Fruit fly (Drosophila melanogaster) whole organism, embryonic: ENCODE results near the gene CG5273.

Experiments used
- CG10147 ChIP-seq: fragments of 200-800 bp; sonication (Bioruptor generic); optimal IDR thresholded peaks from 2 replicates; lab custom pipeline; 2019; ENCODE audit warnings: missing biosample characterization, mild to moderate bottlenecking, missing genetic modification characterization, moderate library complexity
- CG11696 ChIP-seq: fragments of 200-800 bp; sonication (Bioruptor generic); IDR thresholded peaks from 2 replicates; pipeline ENCODE4 v1.3.6; 2022; ENCODE audit warnings: missing biosample characterization, missing genetic modification characterization
- CG12104 ChIP-seq: fragments of 200-800 bp; sonication (Bioruptor generic); optimal IDR thresholded peaks from 3 replicates; lab custom pipeline; 2016; ENCODE audit warnings: missing biosample characterization, missing genetic modification characterization
- CG12236 ChIP-seq: fragments of 200-800 bp; sonication (Bioruptor generic); optimal IDR thresholded peaks from 2 replicates; lab custom pipeline; 2016; ENCODE audit warnings: missing biosample characterization, missing genetic modification characterization
- CG13296 ChIP-seq: fragments of 200-800 bp; sonication (Bioruptor generic); optimal IDR thresholded peaks from 3 replicates; lab custom pipeline; 2018; ENCODE audit warnings: missing biosample characterization, mild to moderate bottlenecking, missing genetic modification characterization
- CG13775 ChIP-seq: fragments of 200-800 bp; sonication (Bioruptor generic); optimal IDR thresholded peaks from 3 replicates; lab custom pipeline; 2017; ENCODE audit warnings: missing biosample characterization, mild to moderate bottlenecking, missing genetic modification characterization
- CG14965 ChIP-seq: fragments of 200-800 bp; sonication (Bioruptor generic); optimal IDR thresholded peaks from 2 replicates; lab custom pipeline; 2016; ENCODE audit warnings: missing biosample characterization, missing genetic modification characterization, borderline replicate concordance
- CG15514 ChIP-seq: fragments of 200-800 bp; sonication (Bioruptor generic); optimal IDR thresholded peaks from 3 replicates; lab custom pipeline; 2017; ENCODE audit warnings: missing biosample characterization, missing genetic modification characterization, mild to moderate bottlenecking, moderate library complexity, missing genetic modification reagents
- CG16815 ChIP-seq: fragments of 200-800 bp; sonication (Bioruptor generic); optimal IDR thresholded peaks from 3 replicates; lab custom pipeline; 2017; ENCODE audit warnings: missing biosample characterization, mild to moderate bottlenecking, missing genetic modification characterization
- CG30431 ChIP-seq: fragments of 200-800 bp; sonication (Bioruptor generic); optimal IDR thresholded peaks from 2 replicates; lab custom pipeline; 2017; ENCODE audit warnings: missing biosample characterization, missing genetic modification characterization
- CG3726 ChIP-seq: fragments of 200-800 bp; sonication (Bioruptor generic); IDR thresholded peaks from 3 replicates; pipeline ENCODE4, ENCODE4 v1.3.6; 2022; ENCODE audit warnings: missing biosample characterization, missing genetic modification characterization
- CG3847 ChIP-seq: fragments of 200-800 bp; sonication (Bioruptor generic); IDR thresholded peaks from 2 replicates; pipeline ENCODE4 v1.3.6; 2022; ENCODE audit warnings: missing biosample characterization, missing genetic modification characterization
- CG4282 ChIP-seq: fragments of 200-800 bp; sonication (Bioruptor generic); optimal IDR thresholded peaks from 2 replicates; lab custom pipeline; 2016; ENCODE audit warnings: missing biosample characterization, missing genetic modification characterization
- CG4854 ChIP-seq: fragments of 200-800 bp; sonication (Bioruptor generic); optimal IDR thresholded peaks from 2 replicates; lab custom pipeline; 2016; ENCODE audit warnings: missing biosample characterization, missing genetic modification characterization, inconsistent platforms
- CG6654 ChIP-seq: fragments of 200-800 bp; sonication (Bioruptor generic); optimal IDR thresholded peaks from 2 replicates; lab custom pipeline; 2017; ENCODE audit warnings: missing biosample characterization, mild to moderate bottlenecking, missing genetic modification characterization
- CG6791 ChIP-seq: fragments of 200-800 bp; sonication (Bioruptor generic); IDR thresholded peaks from 3 replicates; pipeline ENCODE4 v1.3.6; 2022; ENCODE audit warnings: missing biosample characterization, missing genetic modification characterization; ENCODE audit not compliant: partially characterized antibody
- CG7357 ChIP-seq: fragments of 200-800 bp; sonication (Bioruptor generic); IDR thresholded peaks from 3 replicates; pipeline ENCODE4 v1.3.6; 2022; ENCODE audit warnings: missing biosample characterization, missing genetic modification characterization
- CG7786 ChIP-seq: fragments of 200-800 bp; sonication (Bioruptor generic); optimal IDR thresholded peaks from 2 replicates; lab custom pipeline; 2016; ENCODE audit warnings: missing biosample characterization, missing genetic modification characterization
- CG8944 ChIP-seq: fragments of 200-800 bp; sonication (Bioruptor generic); optimal IDR thresholded peaks from 3 replicates; lab custom pipeline; 2016; ENCODE audit warnings: missing biosample characterization, missing genetic modification characterization
- CG9215 ChIP-seq: fragments of 200-800 bp; sonication (Bioruptor generic); IDR thresholded peaks from 2 replicates; pipeline ENCODE4 v1.3.6; 2022; ENCODE audit warnings: missing biosample characterization, missing genetic modification characterization
- CG9609 ChIP-seq: fragments of 200-800 bp; sonication (Bioruptor generic); optimal IDR thresholded peaks from 3 replicates; lab custom pipeline; 2016; ENCODE audit warnings: missing biosample characterization, missing genetic modification characterization
- D19B ChIP-seq: fragments of 200-800 bp; sonication (Bioruptor generic); optimal IDR thresholded peaks from 2 replicates; lab custom pipeline; 2017; ENCODE audit warnings: missing biosample characterization, mild to moderate bottlenecking, missing genetic modification characterization
- Dbx ChIP-seq: fragments of 200-800 bp; sonication (Bioruptor generic); IDR thresholded peaks from 3 replicates; pipeline ENCODE4 v1.3.6; 2022; ENCODE audit warnings: missing biosample characterization, missing genetic modification characterization
- Dek ChIP-seq: fragments of 200-800 bp; sonication (Bioruptor generic); optimal IDR thresholded peaks from 3 replicates; lab custom pipeline; 2019; ENCODE audit warnings: missing biosample characterization, mild to moderate bottlenecking, missing genetic modification characterization, moderate library complexity
- HLH4C ChIP-seq: fragments of 200-800 bp; sonication (Bioruptor generic); IDR thresholded peaks from 3 replicates; pipeline ENCODE4 v1.3.6; 2022; ENCODE audit warnings: missing biosample characterization, missing genetic modification characterization; ENCODE audit not compliant: partially characterized antibody
- Lpt ChIP-seq: fragments of >200 bp; optimal IDR thresholded peaks from 2 replicates; lab custom pipeline; 2018; ENCODE audit warnings: missing biosample characterization, missing genetic modification characterization
- Mad ChIP-seq: fragments of 200-800 bp; sonication (Bioruptor generic); optimal IDR thresholded peaks from 2 replicates; lab custom pipeline; 2016; ENCODE audit warnings: missing biosample characterization, missing genetic modification characterization
- Myb ChIP-seq: fragments of 200-800 bp; sonication (Bioruptor generic); optimal IDR thresholded peaks from 2 replicates; lab custom pipeline; 2016; ENCODE audit warnings: missing biosample characterization, missing genetic modification characterization
- Opbp ChIP-seq: fragments of 200-800 bp; sonication (Bioruptor generic); IDR thresholded peaks from 3 replicates; pipeline ENCODE4 v1.3.6; 2022; ENCODE audit warnings: missing biosample characterization, missing genetic modification characterization; ENCODE audit not compliant: partially characterized antibody
- Sry-δ ChIP-seq: fragments of 200-800 bp; sonication (Bioruptor generic); optimal IDR thresholded peaks from 2 replicates; lab custom pipeline; 2016; ENCODE audit warnings: missing biosample characterization, missing genetic modification characterization
- Taf1 ChIP-seq: fragments of 200-800 bp; sonication (Bioruptor generic); IDR thresholded peaks from 2 replicates; pipeline ENCODE4 v1.3.6; 2022; ENCODE audit warnings: missing biosample characterization, missing genetic modification characterization
- ap ChIP-seq: fragments of 200-800 bp; sonication (Bioruptor generic); IDR thresholded peaks from 2 replicates; pipeline ENCODE4 v1.3.6; 2022; ENCODE audit warnings: missing biosample characterization, missing genetic modification characterization
- bigmax ChIP-seq: fragments of 200-800 bp; sonication (Bioruptor generic); optimal IDR thresholded peaks from 2 replicates; lab custom pipeline; 2018; ENCODE audit warnings: missing biosample characterization, mild to moderate bottlenecking, missing genetic modification characterization
- en ChIP-seq: fragments of 200-800 bp; sonication (Bioruptor generic); optimal IDR thresholded peaks from 2 replicates; lab custom pipeline; 2016; ENCODE audit warnings: missing biosample characterization, missing genetic modification characterization
- ewg ChIP-seq: fragments of 200-800 bp; sonication (Bioruptor generic); optimal IDR thresholded peaks from 3 replicates; lab custom pipeline; 2017; ENCODE audit warnings: mild to moderate bottlenecking, missing biosample characterization, missing genetic modification reagents, missing genetic modification characterization
- gro ChIP-seq: fragments of 200-800 bp; sonication (Bioruptor generic); optimal IDR thresholded peaks from 2 replicates; lab custom pipeline; 2016; ENCODE audit warnings: missing biosample characterization, missing genetic modification characterization
- klu ChIP-seq: fragments of 200-800 bp; sonication (Bioruptor generic); IDR thresholded peaks from 2 replicates; pipeline ENCODE4 v1.3.6; 2022; ENCODE audit warnings: missing biosample characterization, missing genetic modification characterization
- maf-S ChIP-seq: fragments of 200-800 bp; sonication (Bioruptor generic); optimal IDR thresholded peaks from 2 replicates; lab custom pipeline; 2016; ENCODE audit warnings: missing biosample characterization, missing genetic modification characterization
- prd ChIP-seq, 3 experiments: fragments of >200 bp in 2 of 3; fragments of 200-800 bp in 1 of 3; sonication (Bioruptor generic) in 1 of 3; optimal IDR thresholded peaks in 2 of 3; IDR thresholded peaks in 1 of 3; 2 replicates in 2 of 3; 3 replicates in 1 of 3; pipeline versions ENCODE4 v1.3.6 to Lab custom; 2017 to 2022; ENCODE audit warnings: missing biosample characterization in 1 of 3, missing genetic modification characterization in 1 of 3
- stc ChIP-seq: fragments of 200-800 bp; sonication (Bioruptor generic); IDR thresholded peaks from 2 replicates; pipeline ENCODE4 v1.3.6; 2022; ENCODE audit warnings: missing biosample characterization, missing genetic modification characterization
- zfh1 ChIP-seq: fragments of 200-800 bp; sonication (Bioruptor generic); IDR thresholded peaks from 3 replicates; pipeline ENCODE4 v1.3.6; 2022; ENCODE audit warnings: missing biosample characterization, missing genetic modification characterization

The CG5273 gene

dm6 chrX:758892-759621, at the start of gene CG5273 (continued):
- no peak for TF ChIP-seq CG11696 (GFP tag; lab: Robert Waterston, UW)
- TF ChIP-seq Myb (GFP tag; lab: Kevin White, UChicago): peak; percentile 94
- peak; percentile 19 for TF ChIP-seq Mad
- TF ChIP-seq ewg (GFP tag; lab: Kevin White, UChicago): no peak
- TF ChIP-seq Lpt (GFP tag; lab: Kevin White, UChicago): no peak
- TF ChIP-seq zfh1 (GFP tag; lab: Robert Waterston, UW): peak; percentile 22; the same call in 1 of the 3 replicates
- no peak for TF ChIP-seq klu (GFP tag; lab: Robert Waterston, UW)
- TF ChIP-seq CG7357 (GFP tag; lab: Robert Waterston, UW): no peak
- peak; percentile 84 for TF ChIP-seq CG15514 (GFP tag; lab: Kevin White, UChicago)
- no peak for TF ChIP-seq ap (GFP tag; lab: Robert Waterston, UW)
- no peak for TF ChIP-seq CG14965 (GFP tag; lab: Kevin White, UChicago)
- TF ChIP-seq Taf1 (GFP tag; lab: Robert Waterston, UW): no peak
- no peak for TF ChIP-seq CG3726 (GFP tag; lab: Robert Waterston, UW)
- TF ChIP-seq CG13775: no peak
- no peak for TF ChIP-seq D19B (GFP tag; lab: Kevin White, UChicago)
- no peak for TF ChIP-seq CG9609 (GFP tag; lab: Kevin White, UChicago)
- no peak for TF ChIP-seq CG4282 (GFP tag; lab: Kevin White, UChicago)
- TF ChIP-seq CG13296 (GFP tag; lab: Kevin White, UChicago): no peak
- TF ChIP-seq Opbp (GFP tag; lab: Robert Waterston, UW): peak; percentile 95
- no peak for TF ChIP-seq CG8944
- peak; percentile 56 for TF ChIP-seq Dek (tag; lab: Kevin White, UChicago)
- TF ChIP-seq CG12236 (GFP tag; lab: Kevin White, UChicago): no peak
- no peak for TF ChIP-seq en (GFP tag; lab: Kevin White, UChicago)
- TF ChIP-seq maf-S (GFP tag; lab: Kevin White, UChicago): no peak
- TF ChIP-seq CG30431: no peak
- no peak for TF ChIP-seq CG6654 (GFP tag; lab: Kevin White, UChicago)
- TF ChIP-seq CG9215 (GFP tag; lab: Robert Waterston, UW): no peak
- TF ChIP-seq prd (optimal IDR thresholded peaks at IDR 0.05; lab: Kevin White, UChicago): no peak
- peak; percentile 9; the same call in 1 of the 3 replicates for TF ChIP-seq prd (GFP tag; IDR thresholded peaks at IDR 0.05; lab: Robert Waterston, UW)
- TF ChIP-seq Dbx: 0 out of 3 replicates have a peak, but pooled peaks have one; percentile 5
- peak; percentile 61; the same call in 1 of the 2 replicates for TF ChIP-seq CG3847 (GFP tag; lab: Robert Waterston, UW)
- TF ChIP-seq CG12104: no peak
- TF ChIP-seq Sry-δ (GFP tag; lab: Kevin White, UChicago): peak; percentile 39
- 0 out of 2 replicates have a peak, but pooled peaks have one; percentile 34 for TF ChIP-seq stc (GFP tag; lab: Robert Waterston, UW)
- no peak for TF ChIP-seq CG7786 (GFP tag; lab: Kevin White, UChicago)
- TF ChIP-seq gro (GFP tag; lab: Kevin White, UChicago): peak; percentile 60

- TF ChIP-seq bigmax (no peak), CG10147 (GFP tag; lab: Kevin White, UChicago) (no peak), CG4854 (GFP tag; lab: Kevin White, UChicago) (no peak), HLH4C (GFP tag; lab: Robert Waterston, UW) (peak; percentile 55; the same call in 2 of the 3 replicates), CG16815 (GFP tag; lab: Kevin White, UChicago) (no peak), CG6791 (0 out of 3 replicates have a peak, but pooled peaks have one; percentile 27)
Observed at dm6 chrX:710914-711313, 48.5 kb upstream of the CG5273 start.
